Fruit fly (Drosophila melanogaster) whole organism, pupa: ENCODE results near the gene CG3842.

Experiments
- CG10348 ChIP-seq: fragments of 200-800 bp; sonication (Bioruptor generic); IDR thresholded peaks from 2 replicates; pipeline ENCODE4 v1.3.6; 2022; ENCODE audit warnings: missing biosample characterization, missing genetic modification characterization
- CG12605 ChIP-seq: fragments of 200-800 bp; sonication (Bioruptor generic); IDR thresholded peaks from 2 replicates; pipeline ENCODE4 v1.3.6; 2022; ENCODE audit warnings: missing biosample characterization, missing genetic modification characterization
- CG13204 ChIP-seq: fragments of 200-800 bp; sonication (Bioruptor generic); optimal IDR thresholded peaks from 2 replicates; lab custom pipeline; 2018; ENCODE audit warnings: missing biosample characterization, mild to moderate bottlenecking, missing genetic modification characterization, moderate library complexity
- CG14655 ChIP-seq: fragments of 200-800 bp; sonication (Bioruptor generic); optimal IDR thresholded peaks from 3 replicates; lab custom pipeline; 2017; ENCODE audit warnings: mild to moderate bottlenecking, missing biosample characterization, missing genetic modification reagents, missing genetic modification characterization
- CG15710 ChIP-seq: fragments of 200-800 bp; sonication (Bioruptor generic); optimal IDR thresholded peaks from 2 replicates; lab custom pipeline; 2018; ENCODE audit warnings: missing biosample characterization, mild to moderate bottlenecking, missing genetic modification characterization, moderate library complexity
- CG17806 ChIP-seq: fragments of 200-800 bp; sonication (Bioruptor generic); optimal IDR thresholded peaks from 2 replicates; lab custom pipeline; 2018; ENCODE audit warnings: missing biosample characterization, mild to moderate bottlenecking, missing genetic modification characterization, moderate library complexity
- CG32121 ChIP-seq: fragments of 200-800 bp; sonication (Bioruptor generic); IDR thresholded peaks from 2 replicates; pipeline ENCODE4 v1.3.6; 2022; ENCODE audit warnings: missing biosample characterization, missing genetic modification characterization
- CG34367 ChIP-seq: fragments of 200-800 bp; sonication (Bioruptor generic); optimal IDR thresholded peaks from 2 replicates; lab custom pipeline; 2018; ENCODE audit warnings: missing biosample characterization, mild to moderate bottlenecking, missing genetic modification characterization
- CG4496 ChIP-seq: fragments of 200-800 bp; sonication (Bioruptor generic); IDR thresholded peaks from 3 replicates; pipeline ENCODE4 v1.3.6; 2022; ENCODE audit warnings: missing biosample characterization, missing genetic modification characterization
- CG8159 ChIP-seq: fragments of 200-800 bp; sonication (Bioruptor generic); optimal IDR thresholded peaks from 3 replicates; lab custom pipeline; 2018; ENCODE audit warnings: missing biosample characterization, mild to moderate bottlenecking, missing genetic modification characterization, moderate library complexity
- CG8301 ChIP-seq: fragments of 200-800 bp; sonication (Bioruptor generic); optimal IDR thresholded peaks from 2 replicates; lab custom pipeline; 2018; ENCODE audit warnings: missing biosample characterization, mild to moderate bottlenecking, missing genetic modification characterization
- CG9948 ChIP-seq: fragments of 200-800 bp; sonication (Bioruptor generic); optimal IDR thresholded peaks from 2 replicates; lab custom pipeline; 2018; ENCODE audit warnings: missing biosample characterization, mild to moderate bottlenecking, missing genetic modification characterization, moderate library complexity
- D1 ChIP-seq: fragments of 200-800 bp; sonication (Bioruptor generic); optimal IDR thresholded peaks from 2 replicates; lab custom pipeline; 2018; ENCODE audit warnings: missing biosample characterization, mild to moderate bottlenecking, missing genetic modification characterization, moderate library complexity
- EcR ChIP-seq: fragments of 200-800 bp; sonication (Bioruptor generic); optimal IDR thresholded peaks from 3 replicates; lab custom pipeline; 2019; ENCODE audit warnings: missing biosample characterization, missing genetic modification characterization, mild to moderate bottlenecking, moderate library complexity, missing genetic modification reagents
- Ets98B ChIP-seq: fragments of 200-800 bp; sonication (Bioruptor generic); IDR thresholded peaks from 2 replicates; pipeline ENCODE4 v1.3.6; 2022; ENCODE audit warnings: missing biosample characterization, missing genetic modification characterization
- Pif1A ChIP-seq: fragments of 200-800 bp; sonication (Bioruptor generic); optimal IDR thresholded peaks from 3 replicates; lab custom pipeline; 2016; ENCODE audit warnings: missing biosample characterization, missing genetic modification characterization
- Pif1B ChIP-seq: fragments of 200-800 bp; sonication (Bioruptor generic); optimal IDR thresholded peaks from 3 replicates; lab custom pipeline; 2016; ENCODE audit warnings: missing biosample characterization, missing genetic modification characterization
- Snoo ChIP-seq: fragments of 200-800 bp; sonication (Bioruptor generic); optimal IDR thresholded peaks from 3 replicates; lab custom pipeline; 2017; ENCODE audit warnings: missing biosample characterization, mild to moderate bottlenecking, missing genetic modification characterization, inconsistent platforms
- fd96Ca ChIP-seq: fragments of 200-800 bp; sonication (Bioruptor generic); IDR thresholded peaks from 3 replicates; pipeline ENCODE4 v1.3.6; 2022; ENCODE audit warnings: missing biosample characterization, missing genetic modification characterization
- gl ChIP-seq: fragments of 200-800 bp; sonication (Bioruptor generic); optimal IDR thresholded peaks from 2 replicates; lab custom pipeline; 2018; ENCODE audit warnings: missing biosample characterization, mild to moderate bottlenecking, missing genetic modification characterization
- rn ChIP-seq: fragments of 200-800 bp; sonication (Bioruptor generic); IDR thresholded peaks from 2 replicates; pipeline ENCODE4 v1.3.6; 2022; ENCODE audit warnings: missing biosample characterization, missing genetic modification characterization

Gene CG3842

dm6 chrX:6346153-6346552 is 8.6 kb downstream of the CG3842 start:
- TF ChIP-seq Snoo (no peak), CG32121 (GFP tag; lab: Robert Waterston, UW) (peak; percentile 27; the same call in 1 of the 2 replicates), CG14655 (GFP tag; lab: Kevin White, UChicago) (no peak)
- TF ChIP-seq, all 21 proteins: peak for 1

dm6 chrX:6346926-6347367 is 9.4 kb downstream of the CG3842 start, which contains the start of gene CG3847:
Gene CG3847, plus strand, starts transcription at chrX:6347103.
- TF ChIP-seq rn (GFP tag; lab: Robert Waterston, UW) (no peak), CG15710 (peak; percentile 11), CG4496 (peak; percentile 38; the same call in 1 of the 3 replicates), CG32121 (GFP tag; lab: Robert Waterston, UW) (peak; percentile 36; the same call in 1 of the 2 replicates), CG8159 (tag; lab: Kevin White, UChicago) (peak; percentile 10)

dm6 chrX:6349231-6349630 is 11.7 kb downstream of the CG3842 start:
- TF ChIP-seq CG4496, result no peak
- TF ChIP-seq, all 21 proteins: peak for 0

dm6 chrX:6350213-6350679 is 12.7 kb downstream of the CG3842 start, which contains the start of the genes ND-B16.6 and kdn:
Gene ND-B16.6, minus strand, starts transcription at chrX:6350401.
Gene kdn, plus strand, starts transcription at chrX:6350629.
- TF ChIP-seq rn (GFP tag; lab: Robert Waterston, UW), result no peak
- TF ChIP-seq gl (tag; lab: Kevin White, UChicago), result no peak
- no peak for TF ChIP-seq Pif1A (GFP tag; lab: Kevin White, UChicago)
- no peak for TF ChIP-seq CG12605 (GFP tag; lab: Robert Waterston, UW)
- no peak for TF ChIP-seq CG17806 (tag; lab: Kevin White, UChicago)
- TF ChIP-seq CG15710, result no peak
- TF ChIP-seq CG34367, result no peak

dm6 chrX:6351917-6352768 is 14.6 kb downstream of the CG3842 start:
- TF ChIP-seq CG12605 (GFP tag; lab: Robert Waterston, UW), result no peak; the same call in 1 of the 2 replicates
- TF ChIP-seq Pif1A (GFP tag; lab: Kevin White, UChicago), result no peak
- TF ChIP-seq CG10348 (GFP tag; lab: Robert Waterston, UW), result no peak
- TF ChIP-seq CG8159 (tag; lab: Kevin White, UChicago), result peak; percentile 2
- TF ChIP-seq CG34367, result no peak
- TF ChIP-seq CG8301 (tag; lab: Kevin White, UChicago), result peak; percentile 16
- no peak for TF ChIP-seq CG14655 (GFP tag; lab: Kevin White, UChicago)
- TF ChIP-seq fd96Ca, result peak; percentile 50; the same call in 2 of the 3 replicates
- TF ChIP-seq CG32121 (GFP tag; lab: Robert Waterston, UW), result peak; percentile 44; the same call in 1 of the 2 replicates
- peak; percentile 44; the same call in 1 of the 3 replicates for TF ChIP-seq CG4496
- no peak for TF ChIP-seq CG15710
- no peak for TF ChIP-seq D1 (tag; lab: Kevin White, UChicago)
- TF ChIP-seq Snoo, result no peak
- TF ChIP-seq rn (GFP tag; lab: Robert Waterston, UW), result no peak
- TF ChIP-seq CG13204, result no peak
- no peak for TF ChIP-seq CG9948 (tag; lab: Kevin White, UChicago)
- TF ChIP-seq Ets98B (GFP tag; lab: Robert Waterston, UW), result no peak
- no peak for TF ChIP-seq gl (tag; lab: Kevin White, UChicago)
- TF ChIP-seq EcR (GFP tag; lab: Kevin White, UChicago), result no peak
- peak; percentile 3 for TF ChIP-seq Pif1B (GFP tag; lab: Kevin White, UChicago)
- no peak for TF ChIP-seq CG17806 (tag; lab: Kevin White, UChicago)
- TF ChIP-seq, all 21 proteins: peak for 6

dm6 chrX:6352769-6353612 is 15.4 kb downstream of the CG3842 start:
- no peak for TF ChIP-seq CG12605 (GFP tag; lab: Robert Waterston, UW)
- peak; percentile 38 for TF ChIP-seq EcR (GFP tag; lab: Kevin White, UChicago)
- no peak for TF ChIP-seq fd96Ca
- no peak for TF ChIP-seq Snoo
- TF ChIP-seq gl (tag; lab: Kevin White, UChicago), result no peak
- TF ChIP-seq CG8159 (tag; lab: Kevin White, UChicago), result no peak
- no peak for TF ChIP-seq CG32121 (GFP tag; lab: Robert Waterston, UW)
- TF ChIP-seq CG13204, result no peak
- TF ChIP-seq, all 21 proteins: peak for 1
